Worm (Caenorhabditis elegans): ENCODE results near the gene hlb-1.

ce11 chrX:13818791-13819190, 63.7 kb downstream of the hlb-1 start:
- no peak for TF ChIP-seq pes-1 (GFP tag; IDR thresholded peaks at IDR 0.05)
- no peak for TF ChIP-seq tra-4 (tag; optimal IDR thresholded peaks at IDR 0.05)
- TF ChIP-seq ceh-36 (tag; optimal IDR thresholded peaks at IDR 0.05): no peak
- no peak for TF ChIP-seq hnd-1 (tag; optimal IDR thresholded peaks at IDR 0.05)
- no peak for TF ChIP-seq ama-1 (optimal IDR thresholded peaks at IDR 0.05)
- no peak for TF ChIP-seq flt-1 (GFP tag; IDR thresholded peaks at IDR 0.05)
- no peak for TF ChIP-seq aly-1 (tag; optimal IDR thresholded peaks at IDR 0.05)

Data from whole organism, early embryonic.